Worm (Caenorhabditis elegans): ENCODE measurements around the gene srh-219.

DNA sequence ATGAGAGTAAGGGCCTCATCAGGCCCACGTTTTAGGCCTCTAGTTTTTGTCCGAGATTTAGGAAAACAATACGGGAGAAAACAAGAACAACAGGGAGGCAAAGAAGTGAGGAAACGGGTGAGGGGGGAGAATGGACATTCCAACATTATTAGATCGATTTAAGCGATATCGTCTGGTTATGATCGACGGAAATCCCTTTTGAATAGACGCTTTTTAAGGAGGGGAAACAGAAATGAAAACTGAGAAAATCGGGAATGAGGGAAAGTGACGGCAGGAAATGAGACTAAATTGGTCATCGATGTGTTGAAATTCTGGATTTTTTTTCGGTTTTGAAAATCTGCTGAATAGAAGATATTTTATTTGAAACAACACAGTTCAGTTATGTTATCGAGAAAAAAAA, 30.9 kb upstream of the srh-219 start, which contains the start of gene rocf-1:
- TF ChIP-seq nhr-28 (tag; optimal IDR thresholded peaks at IDR 0.05) (no peak), sptf-1 (tag; optimal IDR thresholded peaks at IDR 0.05) (no peak), bed-3 (GFP tag; optimal IDR thresholded peaks at IDR 0.05) (no peak), pha-4 (tag; optimal IDR thresholded peaks at IDR 0.05) (no peak), mab-5 (tag; optimal IDR thresholded peaks at IDR 0.05) (no peak), nhr-237 (tag; optimal IDR thresholded peaks at IDR 0.05) (no peak), ztf-11 (tag; optimal IDR thresholded peaks at IDR 0.05) (no peak), unc-62 (GFP tag; optimal IDR thresholded peaks at IDR 0.05) (no peak), mep-1 (tag; optimal IDR thresholded peaks at IDR 0.05) (no peak), zip-8 (tag; optimal IDR thresholded peaks at IDR 0.05) (no peak)

Data from whole organism, mixed stage, embryonic.